Worm (Caenorhabditis elegans) whole organism, mixed stage, embryonic: ENCODE results near the gene srz-31.

Experiments
- M03D4.4 ChIP-seq: sonication (generic microtip); optimal IDR thresholded peaks from 2 replicates; lab custom pipeline; 2017; ENCODE audit warnings: mild to moderate bottlenecking, missing genetic modification characterization, missing compliant biosample characterization
- blmp-1 ChIP-seq: fragments of 150-350 bp; optimal IDR thresholded peaks from 2 replicates; lab custom pipeline; 2014; ENCODE audit warnings: missing biosample characterization, missing genetic modification characterization
- ceh-39 ChIP-seq: fragments of 150-350 bp; optimal IDR thresholded peaks from 2 replicates; lab custom pipeline; 2014; ENCODE audit warnings: missing biosample characterization, missing genetic modification characterization
- ceh-83 ChIP-seq: fragments of 200-800 bp; sonication (Bioruptor generic); optimal IDR thresholded peaks from 2 replicates; lab custom pipeline; 2018; ENCODE audit warnings: mild to moderate bottlenecking, missing genetic modification characterization, missing compliant biosample characterization
- ces-1 ChIP-seq: fragments of 150-350 bp; optimal IDR thresholded peaks from 2 replicates; lab custom pipeline; 2014; ENCODE audit warnings: missing biosample characterization, missing genetic modification reagents, missing genetic modification characterization
- cnd-1 ChIP-seq: fragments of 200-800 bp; sonication (Bioruptor generic); optimal IDR thresholded peaks from 2 replicates; lab custom pipeline; 2018; ENCODE audit warnings: mild to moderate bottlenecking, missing genetic modification characterization, missing compliant biosample characterization
- drap-1 ChIP-seq: fragments of 200-800 bp; sonication (Bioruptor generic); optimal IDR thresholded peaks from 3 replicates; lab custom pipeline; 2018; ENCODE audit warnings: mild to moderate bottlenecking, missing genetic modification characterization, missing compliant biosample characterization
- elt-1 ChIP-seq: sonication (generic microtip); optimal IDR thresholded peaks from 2 replicates; lab custom pipeline; 2017; ENCODE audit warnings: missing genetic modification characterization, mild to moderate bottlenecking, missing compliant biosample characterization, antibody characterized with exemption, moderate library complexity, borderline replicate concordance; ENCODE audit not compliant: insufficient read depth
- flh-1 ChIP-seq: fragments of 200-800 bp; sonication (Bioruptor generic); optimal IDR thresholded peaks from 2 replicates; lab custom pipeline; 2018; ENCODE audit warnings: mild to moderate bottlenecking, missing genetic modification characterization, moderate library complexity, missing compliant biosample characterization
- ham-2 ChIP-seq: fragments of 200-800 bp; sonication (Bioruptor generic); optimal IDR thresholded peaks from 2 replicates; lab custom pipeline; 2018; ENCODE audit warnings: mild to moderate bottlenecking, missing genetic modification characterization, missing compliant biosample characterization
- hlh-1 ChIP-seq: fragments of 150-350 bp; optimal IDR thresholded peaks from 2 replicates; lab custom pipeline; 2014; ENCODE audit warnings: missing biosample characterization, missing genetic modification reagents, missing genetic modification characterization
- lin-13 ChIP-seq: fragments of 150-350 bp; optimal IDR thresholded peaks from 2 replicates; lab custom pipeline; 2014; ENCODE audit warnings: missing biosample characterization, missing genetic modification characterization
- lin-32 ChIP-seq: fragments of 200-800 bp; sonication (Bioruptor generic); optimal IDR thresholded peaks from 2 replicates; lab custom pipeline; 2018; ENCODE audit warnings: mild to moderate bottlenecking, missing genetic modification characterization, missing compliant biosample characterization
- mab-5 ChIP-seq: fragments of 150-350 bp; optimal IDR thresholded peaks from 2 replicates; lab custom pipeline; 2014; ENCODE audit warnings: missing biosample characterization, missing genetic modification characterization
- mep-1 ChIP-seq: fragments of 150-350 bp; optimal IDR thresholded peaks from 2 replicates; lab custom pipeline; 2017; ENCODE audit warnings: missing biosample characterization, missing genetic modification reagents, missing genetic modification characterization, inconsistent platforms
- mls-2 ChIP-seq: sonication (generic microtip); optimal IDR thresholded peaks from 2 replicates; lab custom pipeline; 2016; ENCODE audit warnings: mild to moderate bottlenecking, missing genetic modification characterization, moderate library complexity, missing compliant biosample characterization
- nhr-12 ChIP-seq: fragments of 150-350 bp; optimal IDR thresholded peaks from 2 replicates; lab custom pipeline; 2014; ENCODE audit warnings: missing biosample characterization, missing genetic modification characterization
- nhr-2 ChIP-seq: fragments of 150-350 bp; optimal IDR thresholded peaks from 2 replicates; lab custom pipeline; 2014; ENCODE audit warnings: missing biosample characterization, missing genetic modification characterization
- nhr-237 ChIP-seq: fragments of 150-350 bp; optimal IDR thresholded peaks from 2 replicates; lab custom pipeline; 2014; ENCODE audit warnings: missing biosample characterization, missing genetic modification characterization
- nhr-28 ChIP-seq: fragments of 150-350 bp; optimal IDR thresholded peaks from 2 replicates; lab custom pipeline; 2014; ENCODE audit warnings: missing biosample characterization, missing genetic modification characterization
- pha-4 ChIP-seq: fragments of 150-350 bp; optimal IDR thresholded peaks from 2 replicates; lab custom pipeline; 2018; ENCODE audit warnings: missing biosample characterization, missing genetic modification reagents, missing genetic modification characterization
- sem-2 ChIP-seq: fragments of 200-800 bp; sonication (Bioruptor generic); optimal IDR thresholded peaks from 2 replicates; lab custom pipeline; 2018; ENCODE audit warnings: mild to moderate bottlenecking, missing genetic modification characterization, missing compliant biosample characterization
- sptf-1 ChIP-seq: sonication (generic microtip); optimal IDR thresholded peaks from 2 replicates; lab custom pipeline; 2017; ENCODE audit warnings: mild to moderate bottlenecking, missing genetic modification characterization, moderate library complexity, missing compliant biosample characterization
- tbx-8 ChIP-seq: fragments of 200-800 bp; sonication (Bioruptor generic); optimal IDR thresholded peaks from 2 replicates; lab custom pipeline; 2018; ENCODE audit warnings: mild to moderate bottlenecking, missing genetic modification characterization, moderate library complexity, missing compliant biosample characterization
- unc-120 ChIP-seq: sonication (generic microtip); optimal IDR thresholded peaks from 2 replicates; lab custom pipeline; 2017; ENCODE audit warnings: missing genetic modification characterization, missing compliant biosample characterization; ENCODE audit not compliant: poor library complexity, severe bottlenecking
- unc-39 ChIP-seq: fragments of 150-350 bp; optimal IDR thresholded peaks from 2 replicates; lab custom pipeline; 2014; ENCODE audit warnings: missing biosample characterization, missing genetic modification characterization
- unc-62 ChIP-seq: fragments of 150-350 bp; optimal IDR thresholded peaks from 2 replicates; lab custom pipeline; 2014; ENCODE audit warnings: missing biosample characterization, missing genetic modification reagents, missing genetic modification characterization
- zip-8 ChIP-seq: fragments of 150-350 bp; optimal IDR thresholded peaks from 2 replicates; lab custom pipeline; 2014; ENCODE audit warnings: missing biosample characterization, missing genetic modification characterization
- ztf-11 ChIP-seq: fragments of 150-350 bp; optimal IDR thresholded peaks from 2 replicates; lab custom pipeline; 2014; ENCODE audit warnings: missing biosample characterization, missing genetic modification characterization

srz-31 gene

DNA sequence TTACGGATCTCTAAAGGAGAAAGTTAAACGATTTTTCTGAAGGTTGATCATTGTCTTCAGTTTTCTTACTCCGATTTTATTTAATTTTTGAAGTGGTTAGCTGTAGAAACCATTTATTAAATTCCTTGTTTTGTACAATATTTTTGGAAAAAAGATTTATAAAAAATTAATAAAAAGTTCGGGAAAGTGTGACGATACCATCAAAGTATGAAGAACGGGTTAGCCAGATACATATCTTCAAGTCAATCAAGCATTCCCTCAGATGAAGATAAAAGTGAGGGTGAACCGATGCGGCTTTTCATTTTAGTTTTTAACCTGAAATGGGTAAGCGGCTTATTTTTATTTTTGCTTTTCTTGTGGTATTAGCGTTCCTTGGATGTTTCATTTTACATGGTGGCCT, 28.3 kb downstream of the srz-31 start, which contains the start of gene R05A10.6:
R05A10.6 (plus strand) TSS at position 301 of the 400 bp plus-strand sequence.
- no peak for TF ChIP-seq nhr-237
- TF ChIP-seq elt-1 (tag; lab: Kevin White, UChicago) = peak; percentile 51
- no peak for TF ChIP-seq nhr-12
- no peak for TF ChIP-seq unc-39

DNA sequence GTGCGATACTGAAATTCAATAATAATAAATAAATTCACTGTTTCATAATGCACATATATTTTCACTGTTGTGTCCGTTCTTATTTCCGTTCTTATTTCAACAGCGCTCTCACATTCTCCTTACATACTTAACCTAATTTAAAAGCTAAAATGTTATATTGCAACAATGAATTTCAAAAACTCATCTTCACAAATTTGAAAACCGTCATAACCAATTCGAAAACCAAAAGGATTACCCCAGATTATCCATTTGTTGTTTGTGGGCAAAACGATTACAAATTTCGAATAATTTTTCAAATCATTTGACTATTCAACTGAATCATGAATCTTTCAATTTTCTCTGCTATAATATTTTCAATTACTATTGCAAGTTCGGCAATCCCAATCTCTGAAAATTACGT, 35.0 kb downstream of the srz-31 start, which contains the start of gene R05A10.4:
R05A10.4 (plus strand) TSS at position 301 of the 400 bp plus-strand sequence.
- TF ChIP-seq ham-2 (GFP tag; lab: Kevin White, UChicago) = no peak
- TF ChIP-seq mep-1 (tag; lab: Kevin White, UChicago) = no peak
- TF ChIP-seq drap-1 (GFP tag; lab: Kevin White, UChicago) = no peak
- TF ChIP-seq nhr-2 (tag; lab: Kevin White, UChicago) = no peak
- TF ChIP-seq pha-4 (tag; lab: Kevin White, UChicago) = no peak
- TF ChIP-seq zip-8 = no peak
- no peak for TF ChIP-seq sem-2 (GFP tag; lab: Kevin White, UChicago)
- TF ChIP-seq ztf-11 = no peak
- TF ChIP-seq tbx-8 = no peak
- TF ChIP-seq cnd-1 (tag; lab: Kevin White, UChicago) = no peak
- TF ChIP-seq, all 35 proteins: peak for 0

DNA sequence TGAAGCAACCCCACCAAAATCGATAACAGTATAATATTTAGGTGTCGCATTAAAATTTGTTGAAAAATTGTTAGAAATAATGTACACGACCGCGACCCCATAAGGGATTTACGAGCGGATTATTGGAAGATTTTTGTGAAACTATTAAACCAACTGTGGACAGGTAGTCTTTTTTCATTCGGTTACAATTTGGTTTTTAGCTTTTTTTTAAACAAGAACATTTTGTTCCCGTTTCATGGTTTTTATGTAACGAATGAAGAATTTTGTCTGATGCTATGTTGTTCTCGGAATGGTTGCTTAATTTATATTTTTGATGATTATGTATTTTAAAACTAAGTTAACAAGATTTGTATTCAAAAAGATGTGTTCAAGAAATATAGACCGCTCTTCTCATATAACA, 39.2 kb downstream of the srz-31 start, which contains the start of gene R05A10.3:
R05A10.3 (minus strand) TSS at position 101 of the 400 bp plus-strand sequence.
- TF ChIP-seq nhr-2 (tag; lab: Kevin White, UChicago) (no peak), lin-32 (GFP tag; lab: Kevin White, UChicago) (no peak)

DNA sequence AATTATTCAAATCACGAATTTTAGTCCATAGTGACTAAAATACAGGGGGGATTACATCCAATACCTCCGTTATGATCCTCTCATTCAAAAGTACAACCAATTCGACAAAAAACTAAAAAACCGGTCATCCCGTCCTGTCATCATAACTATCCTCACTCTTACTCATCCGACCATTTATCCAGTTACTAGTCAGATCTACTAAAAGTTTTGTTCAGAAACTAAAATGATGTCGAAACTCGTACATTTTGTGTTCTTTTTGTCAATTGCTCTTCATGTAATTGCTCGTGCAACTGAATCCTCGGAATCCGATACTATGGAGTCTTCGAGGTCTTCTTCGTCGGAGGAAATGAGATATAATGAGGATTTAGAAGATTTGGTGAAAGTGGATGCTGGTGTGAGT, 39.9 kb downstream of the srz-31 start, which contains the start of gene R05A10.2:
R05A10.2 (plus strand) TSS at position 214 of the 400 bp plus-strand sequence.
- no peak for TF ChIP-seq lin-32 (GFP tag; lab: Kevin White, UChicago)
- no peak for TF ChIP-seq mab-5 (tag; lab: Kevin White, UChicago)
- no peak for TF ChIP-seq flh-1 (GFP tag; lab: Kevin White, UChicago)
- no peak for TF ChIP-seq nhr-12
- no peak for TF ChIP-seq zip-8
- no peak for TF ChIP-seq mep-1 (tag; lab: Kevin White, UChicago)
- no peak for TF ChIP-seq sptf-1 (tag; lab: Kevin White, UChicago)
- TF ChIP-seq blmp-1 = no peak
- TF ChIP-seq unc-62 = no peak
- no peak for TF ChIP-seq ceh-83
- no peak for TF ChIP-seq nhr-237
- TF ChIP-seq mls-2 (tag; lab: Kevin White, UChicago) = no peak

DNA sequence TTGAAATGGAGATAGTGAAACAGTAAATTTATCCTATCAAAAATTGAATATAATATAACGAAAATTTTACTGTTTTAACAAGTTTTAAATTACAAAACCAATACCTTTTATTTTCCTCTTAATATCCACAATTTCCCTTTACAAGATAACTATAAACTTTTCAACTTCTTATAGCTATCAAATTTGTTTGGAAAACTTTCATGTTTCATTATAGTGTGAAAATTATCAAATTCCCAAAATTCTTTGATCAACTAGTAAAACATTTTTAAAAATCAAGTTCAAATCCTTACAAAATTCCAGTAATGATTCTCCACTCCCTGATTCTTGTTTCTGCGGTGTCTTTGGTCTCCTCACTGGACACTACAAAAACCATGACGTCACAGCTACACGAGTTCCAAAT, 44.9 kb downstream of the srz-31 start, which contains the start of gene R05A10.1:
R05A10.1 (plus strand) TSS at position 301 of the 400 bp plus-strand sequence.
- TF ChIP-seq nhr-2 (tag; lab: Kevin White, UChicago) (no peak), mab-5 (tag; lab: Kevin White, UChicago) (no peak), ztf-11 (no peak), nhr-28 (tag; lab: Kevin White, UChicago) (no peak), lin-32 (GFP tag; lab: Kevin White, UChicago) (no peak), sptf-1 (tag; lab: Kevin White, UChicago) (no peak), nhr-12 (no peak), unc-120 (tag; lab: Kevin White, UChicago) (no peak), ces-1 (GFP tag; lab: Kevin White, UChicago) (no peak), M03D4.4 (no peak), pha-4 (tag; lab: Kevin White, UChicago) (no peak), cnd-1 (tag; lab: Kevin White, UChicago) (no peak), ham-2 (GFP tag; lab: Kevin White, UChicago) (no peak), blmp-1 (no peak), elt-1 (tag; lab: Kevin White, UChicago) (no peak), ceh-39 (tag; lab: Kevin White, UChicago) (no peak), flh-1 (GFP tag; lab: Kevin White, UChicago) (no peak), lin-13 (tag; lab: Kevin White, UChicago) (no peak), hlh-1 (no peak)

DNA sequence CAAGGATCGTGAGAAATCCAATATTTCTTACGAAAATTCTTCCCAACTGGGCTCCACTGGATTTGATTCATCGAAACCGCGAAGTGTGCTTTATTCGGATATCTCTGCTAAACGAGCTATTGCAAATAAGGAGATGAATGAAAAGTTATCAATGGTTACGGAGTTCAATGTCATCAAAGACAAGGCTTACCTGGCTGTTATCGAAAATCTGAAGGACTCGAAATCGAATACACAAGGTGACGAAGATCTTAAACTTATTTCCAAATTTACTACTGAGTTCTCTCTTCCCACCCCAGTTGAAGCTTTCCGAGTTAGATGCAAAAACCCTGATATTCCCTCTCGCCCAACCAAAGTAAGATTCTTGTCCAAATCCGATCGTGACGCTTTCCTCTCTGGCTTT, 49.1 kb downstream of the srz-31 start:
- no peak for TF ChIP-seq unc-39
